Fruit fly (Drosophila melanogaster) whole organism, embryonic: ENCODE results near the gene Arl8.

Experiments used
- Atf-2 ChIP-seq: fragments of 200-800 bp; sonication (Bioruptor generic); optimal IDR thresholded peaks from 2 replicates; lab custom pipeline; 2016; ENCODE audit warnings: missing biosample characterization, missing genetic modification characterization
- Awh ChIP-seq: fragments of 200-800 bp; sonication (Bioruptor generic); IDR thresholded peaks from 2 replicates; pipeline ENCODE4, ENCODE4 v1.3.6; 2022; ENCODE audit warnings: missing biosample characterization, missing genetic modification characterization
- CG11085 ChIP-seq: fragments of 200-800 bp; sonication (Bioruptor generic); IDR thresholded peaks from 2 replicates; pipeline ENCODE4 v1.3.6; 2022; ENCODE audit warnings: missing biosample characterization, missing genetic modification characterization
- CG11695 ChIP-seq: fragments of 200-800 bp; sonication (Bioruptor generic); IDR thresholded peaks from 3 replicates; pipeline ENCODE4 v1.3.6; 2022; ENCODE audit warnings: missing biosample characterization, missing genetic modification characterization
- CG11696 ChIP-seq: fragments of 200-800 bp; sonication (Bioruptor generic); IDR thresholded peaks from 2 replicates; pipeline ENCODE4 v1.3.6; 2022; ENCODE audit warnings: missing biosample characterization, missing genetic modification characterization
- CG12071 ChIP-seq: fragments of 200-800 bp; sonication (Bioruptor generic); optimal IDR thresholded peaks from 3 replicates; lab custom pipeline; 2018; ENCODE audit warnings: missing biosample characterization, mild to moderate bottlenecking, missing genetic modification characterization
- CG12219 ChIP-seq: fragments of 200-800 bp; sonication (Bioruptor generic); optimal IDR thresholded peaks from 3 replicates; lab custom pipeline; 2018; ENCODE audit warnings: missing biosample characterization, mild to moderate bottlenecking, missing genetic modification characterization
- CG13775 ChIP-seq: fragments of 200-800 bp; sonication (Bioruptor generic); optimal IDR thresholded peaks from 3 replicates; lab custom pipeline; 2017; ENCODE audit warnings: missing biosample characterization, mild to moderate bottlenecking, missing genetic modification characterization
- CG2199 ChIP-seq: fragments of 200-800 bp; sonication (Bioruptor generic); IDR thresholded peaks from 3 replicates; pipeline ENCODE4 v1.3.6; 2022; ENCODE audit warnings: missing biosample characterization, missing genetic modification characterization
- CG43689 ChIP-seq: fragments of 200-800 bp; sonication (Bioruptor generic); IDR thresholded peaks from 2 replicates; pipeline ENCODE4 v1.3.6; 2022; ENCODE audit warnings: missing biosample characterization, missing genetic modification characterization
- CG4820 ChIP-seq: fragments of 200-800 bp; sonication (Bioruptor generic); optimal IDR thresholded peaks from 3 replicates; lab custom pipeline; 2016; ENCODE audit warnings: missing biosample characterization, missing genetic modification characterization
- CG4854 ChIP-seq: fragments of 200-800 bp; sonication (Bioruptor generic); optimal IDR thresholded peaks from 2 replicates; lab custom pipeline; 2016; ENCODE audit warnings: missing biosample characterization, missing genetic modification characterization, inconsistent platforms
- CG6654 ChIP-seq: fragments of 200-800 bp; sonication (Bioruptor generic); optimal IDR thresholded peaks from 2 replicates; lab custom pipeline; 2017; ENCODE audit warnings: missing biosample characterization, mild to moderate bottlenecking, missing genetic modification characterization
- CG7271 ChIP-seq: fragments of 200-800 bp; sonication (Bioruptor generic); optimal IDR thresholded peaks from 2 replicates; lab custom pipeline; 2018; ENCODE audit warnings: missing biosample characterization, mild to moderate bottlenecking, missing genetic modification characterization, moderate library complexity
- CG7839 ChIP-seq: fragments of 200-800 bp; sonication (Bioruptor generic); optimal IDR thresholded peaks from 3 replicates; lab custom pipeline; 2018; ENCODE audit warnings: missing biosample characterization, mild to moderate bottlenecking, missing genetic modification characterization, moderate library complexity
- CG8478 ChIP-seq: fragments of >200 bp; optimal IDR thresholded peaks from 2 replicates; lab custom pipeline; 2018
- CG9609 ChIP-seq: fragments of 200-800 bp; sonication (Bioruptor generic); optimal IDR thresholded peaks from 3 replicates; lab custom pipeline; 2016; ENCODE audit warnings: missing biosample characterization, missing genetic modification characterization
- CG9876 ChIP-seq: fragments of 200-800 bp; sonication (Bioruptor generic); optimal IDR thresholded peaks from 2 replicates; lab custom pipeline; 2016; ENCODE audit warnings: missing biosample characterization, missing genetic modification characterization
- Camta ChIP-seq: fragments of 200-800 bp; sonication (Bioruptor generic); optimal IDR thresholded peaks from 2 replicates; lab custom pipeline; 2016; ENCODE audit warnings: missing biosample characterization, missing genetic modification characterization
- Dfd ChIP-seq, 2 experiments: fragments of >200 bp; optimal IDR thresholded peaks; 2 replicates each; lab custom pipeline; 2017; ENCODE audit warnings: missing biosample characterization in 2 of 2, missing genetic modification characterization in 2 of 2
- Dip2 ChIP-seq: fragments of 200-800 bp; sonication (Bioruptor generic); IDR thresholded peaks from 2 replicates; pipeline ENCODE4 v1.3.6; 2022; ENCODE audit warnings: missing biosample characterization, missing genetic modification characterization
- Doc2 ChIP-seq: fragments of 200-800 bp; sonication (Bioruptor generic); IDR thresholded peaks from 2 replicates; pipeline ENCODE4 v1.3.6; 2022; ENCODE audit warnings: missing biosample characterization, missing genetic modification characterization
- GATAe ChIP-seq: fragments of 200-800 bp; sonication (Bioruptor generic); conservative IDR thresholded peaks from 2 replicates; pipeline ENCODE4 v1.3.6; 2022; ENCODE audit warnings: missing biosample characterization, missing genetic modification characterization
- HLH3B ChIP-seq: fragments of 200-800 bp; sonication (Bioruptor generic); IDR thresholded peaks from 2 replicates; pipeline ENCODE4 v1.3.6; 2022; ENCODE audit warnings: missing biosample characterization, missing genetic modification characterization
- HLH4C ChIP-seq: fragments of 200-800 bp; sonication (Bioruptor generic); IDR thresholded peaks from 3 replicates; pipeline ENCODE4 v1.3.6; 2022; ENCODE audit warnings: missing biosample characterization, missing genetic modification characterization; ENCODE audit not compliant: partially characterized antibody
- HLH54F ChIP-seq: fragments of 200-800 bp; sonication (Bioruptor generic); optimal IDR thresholded peaks from 3 replicates; lab custom pipeline; 2016; ENCODE audit warnings: missing biosample characterization, missing genetic modification characterization
- HmgD ChIP-seq: fragments of 200-800 bp; sonication (Bioruptor generic); optimal IDR thresholded peaks from 3 replicates; lab custom pipeline; 2016; ENCODE audit warnings: missing biosample characterization, missing genetic modification characterization
- Lhr ChIP-seq: fragments of 200-800 bp; sonication (Bioruptor generic); optimal IDR thresholded peaks from 3 replicates; lab custom pipeline; 2017; ENCODE audit warnings: mild to moderate bottlenecking, missing biosample characterization, missing genetic modification reagents, missing genetic modification characterization
- MBD-R2 ChIP-seq: fragments of 200-800 bp; sonication (Bioruptor generic); IDR thresholded peaks from 2 replicates; pipeline ENCODE4 v1.3.6; 2022; ENCODE audit warnings: missing biosample characterization, missing genetic modification characterization
- Max ChIP-seq: fragments of 200-800 bp; sonication (Bioruptor generic); optimal IDR thresholded peaks from 2 replicates; lab custom pipeline; 2016; ENCODE audit warnings: missing biosample characterization, mild to moderate bottlenecking, missing genetic modification characterization
- TFAM ChIP-seq: fragments of 200-800 bp; sonication (Bioruptor generic); optimal IDR thresholded peaks from 2 replicates; lab custom pipeline; 2017; ENCODE audit warnings: missing biosample characterization, missing genetic modification characterization, inconsistent platforms
- chinmo ChIP-seq: fragments of 200-800 bp; sonication (Bioruptor generic); IDR thresholded peaks from 4 replicates; pipeline ENCODE4 v1.3.6; 2022; ENCODE audit warnings: missing biosample characterization, missing genetic modification characterization; ENCODE audit not compliant: partially characterized antibody
- dati ChIP-seq: fragments of 200-800 bp; sonication (Bioruptor generic); IDR thresholded peaks from 2 replicates; pipeline ENCODE4 v1.3.6; 2022; ENCODE audit warnings: missing biosample characterization, missing genetic modification characterization
- dpn ChIP-seq, 2 experiments: fragments of 200-800 bp; sonication (Bioruptor generic); optimal IDR thresholded peaks; 3 replicates each; lab custom pipeline; 2016; ENCODE audit warnings: missing biosample characterization in 2 of 2, missing genetic modification characterization in 2 of 2
- dysf ChIP-seq: fragments of 200-800 bp; sonication (Bioruptor generic); IDR thresholded peaks from 3 replicates; pipeline ENCODE4 v1.3.6; 2022; ENCODE audit warnings: missing biosample characterization, missing genetic modification characterization
- fd102C ChIP-seq: fragments of 200-800 bp; sonication (Bioruptor generic); optimal IDR thresholded peaks from 2 replicates; lab custom pipeline; 2018; ENCODE audit warnings: missing biosample characterization, mild to moderate bottlenecking, missing genetic modification characterization, moderate library complexity
- gcm2 ChIP-seq: fragments of 200-800 bp; sonication (Bioruptor generic); optimal IDR thresholded peaks from 2 replicates; lab custom pipeline; 2016; ENCODE audit warnings: missing biosample characterization, missing genetic modification characterization
- hkb ChIP-seq, 2 experiments: fragments of 200-800 bp in 1 of 2; fragments of >200 bp in 1 of 2; sonication (Bioruptor generic) in 1 of 2; IDR thresholded peaks in 1 of 2; optimal IDR thresholded peaks in 1 of 2; 2 replicates each; pipeline versions ENCODE4 v1.3.6 to Lab custom; 2017 to 2022; ENCODE audit warnings: missing biosample characterization in 1 of 2, missing genetic modification characterization in 1 of 2
- lilli ChIP-seq: fragments of 200-800 bp; sonication (Bioruptor generic); optimal IDR thresholded peaks from 3 replicates; lab custom pipeline; 2016; ENCODE audit warnings: missing biosample characterization, missing genetic modification characterization
- mirr ChIP-seq: fragments of 200-800 bp; sonication (Bioruptor generic); optimal IDR thresholded peaks from 3 replicates; lab custom pipeline; 2018; ENCODE audit warnings: missing biosample characterization, mild to moderate bottlenecking, missing genetic modification characterization
- nau ChIP-seq: fragments of 200-800 bp; sonication (Bioruptor generic); optimal IDR thresholded peaks from 3 replicates; lab custom pipeline; 2017; ENCODE audit warnings: missing biosample characterization, mild to moderate bottlenecking, missing genetic modification characterization, missing genetic modification reagents
- nom ChIP-seq: fragments of 200-800 bp; sonication (Bioruptor generic); optimal IDR thresholded peaks from 2 replicates; lab custom pipeline; 2017; ENCODE audit warnings: missing biosample characterization, missing genetic modification characterization, mild to moderate bottlenecking, moderate library complexity, missing genetic modification reagents
- ro ChIP-seq: fragments of 200-800 bp; sonication (Bioruptor generic); IDR thresholded peaks from 2 replicates; pipeline ENCODE4 v1.3.6; 2022; ENCODE audit warnings: missing biosample characterization, missing genetic modification characterization
- scrt ChIP-seq: fragments of 200-800 bp; sonication (Bioruptor generic); optimal IDR thresholded peaks from 2 replicates; lab custom pipeline; 2018; ENCODE audit warnings: missing biosample characterization, mild to moderate bottlenecking, missing genetic modification characterization, moderate library complexity
- sens ChIP-seq: fragments of 200-800 bp; sonication (Bioruptor generic); peaks from one replicate; lab custom pipeline; 2016; ENCODE audit warnings: missing biosample characterization, missing genetic modification characterization
- so ChIP-seq: fragments of 200-800 bp; sonication (Bioruptor generic); IDR thresholded peaks from 3 replicates; pipeline ENCODE4 v1.3.6; 2022; ENCODE audit warnings: missing biosample characterization, missing genetic modification characterization
- stc ChIP-seq: fragments of 200-800 bp; sonication (Bioruptor generic); IDR thresholded peaks from 2 replicates; pipeline ENCODE4 v1.3.6; 2022; ENCODE audit warnings: missing biosample characterization, missing genetic modification characterization
- sug ChIP-seq: fragments of 200-800 bp; optimal IDR thresholded peaks from 2 replicates; lab custom pipeline; 2019; ENCODE audit warnings: missing biosample characterization, mild to moderate bottlenecking, missing genetic modification characterization, moderate library complexity
- tll ChIP-seq, 2 experiments: fragments of 200-800 bp in 1 of 2; fragments of >200 bp in 1 of 2; sonication (Bioruptor generic) in 1 of 2; optimal IDR thresholded peaks; 2 replicates each; lab custom pipeline; 2017 to 2019; ENCODE audit warnings: missing biosample characterization in 2 of 2, missing genetic modification characterization in 2 of 2, mild to moderate bottlenecking in 1 of 2, moderate library complexity in 1 of 2
- unpg ChIP-seq: fragments of 200-800 bp; sonication (Bioruptor generic); optimal IDR thresholded peaks from 3 replicates; lab custom pipeline; 2018; ENCODE audit warnings: missing biosample characterization, mild to moderate bottlenecking, missing genetic modification characterization, moderate library complexity
- vvl ChIP-seq: fragments of 200-800 bp; sonication (Bioruptor generic); IDR thresholded peaks from 2 replicates; pipeline ENCODE4 v1.3.6; 2022; ENCODE audit warnings: missing biosample characterization, missing genetic modification characterization

Gene Arl8

DNA sequence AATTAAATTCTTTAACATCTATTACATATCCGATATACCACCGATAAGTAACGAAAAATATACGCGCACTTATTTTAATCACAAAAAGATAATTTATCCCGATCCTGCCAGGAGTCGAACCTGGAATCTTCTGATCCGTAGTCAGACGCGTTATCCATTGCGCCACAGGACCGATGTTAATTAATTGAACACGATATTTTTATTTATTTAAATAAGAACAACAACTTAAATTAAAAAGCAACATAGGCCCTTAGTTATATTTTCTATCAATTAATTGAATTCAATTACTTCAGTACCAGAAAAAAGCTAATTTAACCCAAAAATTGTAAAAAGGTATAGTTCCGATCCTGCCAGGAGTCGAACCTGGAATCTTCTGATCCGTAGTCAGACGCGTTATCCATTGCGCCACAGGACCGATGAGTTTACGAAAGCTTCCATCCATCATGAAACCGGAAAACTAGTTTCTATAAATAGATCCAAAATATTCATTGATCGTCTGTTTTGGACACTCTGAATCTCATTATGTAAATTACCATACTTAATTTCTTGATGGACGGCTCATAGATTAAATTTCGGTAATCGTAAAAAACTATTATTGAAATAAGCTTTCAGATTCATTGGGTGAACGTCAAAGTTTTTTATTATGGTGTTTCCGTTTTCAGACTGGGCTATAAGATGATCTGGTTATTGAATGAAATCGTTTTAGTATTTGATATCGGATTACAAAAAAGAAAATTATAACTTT lies 14.4 kb downstream of the Arl8 start (continued):
- TF ChIP-seq HLH4C (GFP tag; lab: Robert Waterston, UW) (peak; percentile 77), CG12071 (GFP tag; lab: Kevin White, UChicago) (no peak), Atf-2 (GFP tag; lab: Kevin White, UChicago) (no peak), CG13775 (GFP tag; lab: Kevin White, UChicago) (no peak), CG7271 (tag; lab: Kevin White, UChicago) (no peak), vvl (GFP tag; lab: Robert Waterston, UW) (peak; percentile 87), sens (GFP tag; lab: Kevin White, UChicago) (peak; percentile 61), CG11696 (GFP tag; lab: Robert Waterston, UW) (no peak), HLH3B (GFP tag; lab: Robert Waterston, UW) (no peak), CG43689 (no peak), chinmo (0 out of 4 replicates have a peak, but pooled peaks have one; percentile 9), Doc2 (GFP tag; lab: Robert Waterston, UW) (no peak), MBD-R2 (GFP tag; lab: Robert Waterston, UW) (no peak), CG7839 (tag; lab: Kevin White, UChicago) (no peak), so (GFP tag; lab: Robert Waterston, UW) (no peak), Lhr (GFP tag; lab: Kevin White, UChicago) (no peak), TFAM (GFP tag; lab: Kevin White, UChicago) (no peak), dati (no peak), GATAe (no peak), CG8478 (lab: Kevin White, UChicago) (no peak), sug (tag; lab: Kevin White, UChicago) (no peak), CG4854 (GFP tag; lab: Kevin White, UChicago) (no peak), CG11695 (no peak), gcm2 (GFP tag; lab: Kevin White, UChicago) (no peak), Awh (peak; percentile 78), hkb (optimal IDR thresholded peaks at IDR 0.05; lab: Kevin White, UChicago) (no peak), hkb (GFP tag; IDR thresholded peaks at IDR 0.05; lab: Robert Waterston, UW) (no peak), ro (GFP tag; lab: Robert Waterston, UW) (no peak), CG9876 (GFP tag; lab: Kevin White, UChicago) (no peak), Max (no peak), CG12219 (GFP tag; lab: Kevin White, UChicago) (no peak), Dfd (GFP tag; optimal IDR thresholded peaks at IDR 0.05; lab: Kevin White, UChicago) (no peak), scrt (GFP tag; lab: Kevin White, UChicago) (no peak), CG9609 (GFP tag; lab: Kevin White, UChicago) (no peak), unpg (GFP tag; lab: Kevin White, UChicago) (no peak), CG2199 (GFP tag; lab: Robert Waterston, UW) (no peak), HLH54F (no peak), CG11085 (GFP tag; lab: Robert Waterston, UW) (no peak), CG6654 (GFP tag; lab: Kevin White, UChicago) (no peak), nau (GFP tag; lab: Kevin White, UChicago) (no peak), dysf (GFP tag; lab: Robert Waterston, UW) (no peak), lilli (GFP tag; lab: Kevin White, UChicago) (no peak), CG4820 (GFP tag; lab: Kevin White, UChicago) (no peak), tll (GFP tag; optimal IDR thresholded peaks at IDR 0.05; lab: Kevin White, UChicago) (no peak), nom (GFP tag; lab: Kevin White, UChicago) (no peak), fd102C (GFP tag; lab: Kevin White, UChicago) (no peak), Camta (GFP tag; lab: Kevin White, UChicago) (no peak), HmgD (GFP tag; lab: Kevin White, UChicago) (no peak), stc (no peak), Dip2 (GFP tag; lab: Robert Waterston, UW) (no peak), mirr (GFP tag; lab: Kevin White, UChicago) (no peak), dpn (GFP tag; optimal IDR thresholded peaks at IDR 0.05; lab: Kevin White, UChicago) (no peak)
